Worm (Caenorhabditis elegans): ENCODE data around the gene fbxa-80.

ce11 chrIII:1349313-1349712, 34.3 kb upstream of the fbxa-80 start, which contains the start of gene fbxa-25:
- no peak for TF ChIP-seq ceh-13 (GFP tag; optimal IDR thresholded peaks at IDR 0.05)
- no peak for TF ChIP-seq pes-1 (GFP tag; IDR thresholded peaks at IDR 0.05)
- TF ChIP-seq hnd-1 (tag; optimal IDR thresholded peaks at IDR 0.05), result no peak
- TF ChIP-seq ama-1 (optimal IDR thresholded peaks at IDR 0.05), result no peak

All from whole organism, early embryonic.